Fruit fly (Drosophila melanogaster) whole organism, wandering third instar larva: ENCODE results near the gene CG3335.

ENCODE experiments used
- Abd-B ChIP-seq: fragments of >200 bp; optimal IDR thresholded peaks from 2 replicates; lab custom pipeline; 2017; ENCODE audit warnings: missing biosample characterization, missing genetic modification characterization
- CG32264 ChIP-seq: fragments of 200-800 bp; sonication (Bioruptor generic); optimal IDR thresholded peaks from 2 replicates; lab custom pipeline; 2016; ENCODE audit warnings: missing biosample characterization, missing genetic modification characterization
- CG9705 ChIP-seq: fragments of 200-800 bp; sonication (Bioruptor generic); optimal IDR thresholded peaks from 2 replicates; lab custom pipeline; 2018; ENCODE audit warnings: missing biosample characterization, mild to moderate bottlenecking, missing genetic modification characterization
- Dfd ChIP-seq: fragments of >200 bp; optimal IDR thresholded peaks from 2 replicates; lab custom pipeline; 2017; ENCODE audit warnings: missing biosample characterization, missing genetic modification characterization
- Dif ChIP-seq: fragments of 200-275, 200-300 bp; sonication (Bioruptor generic); optimal IDR thresholded peaks from 2 replicates; lab custom pipeline; 2018; ENCODE audit warnings: missing biosample characterization, missing genetic modification characterization; ENCODE audit not compliant: partially characterized antibody
- GATAd ChIP-seq: sonication (Bioruptor generic); optimal IDR thresholded peaks from 2 replicates; lab custom pipeline; 2016; ENCODE audit warnings: missing biosample characterization, missing genetic modification characterization
- HLH106 ChIP-seq: fragments of 200-800 bp; optimal IDR thresholded peaks from 3 replicates; lab custom pipeline; 2019; ENCODE audit warnings: missing biosample characterization, mild to moderate bottlenecking, missing genetic modification characterization, moderate library complexity
- Hnf4 ChIP-seq: fragments of 200-800 bp; sonication (Bioruptor generic); optimal IDR thresholded peaks from 2 replicates; lab custom pipeline; 2016; ENCODE audit warnings: missing biosample characterization, mild to moderate bottlenecking, missing genetic modification characterization
- Hr78 ChIP-seq: fragments of >200 bp; optimal IDR thresholded peaks from 2 replicates; lab custom pipeline; 2017; ENCODE audit warnings: missing biosample characterization, missing genetic modification characterization
- Hr83 ChIP-seq: fragments of 200-300 bp; sonication (Bioruptor generic); optimal IDR thresholded peaks from 2 replicates; lab custom pipeline; 2016; ENCODE audit warnings: missing biosample characterization, mild to moderate bottlenecking, missing genetic modification characterization, moderate library complexity; ENCODE audit not compliant: poor library complexity, severe bottlenecking
- Jra ChIP-seq: sonication (Bioruptor generic); optimal IDR thresholded peaks from 2 replicates; lab custom pipeline; 2016; ENCODE audit warnings: missing biosample characterization, missing genetic modification characterization
- Mio ChIP-seq: sonication (Bioruptor generic); optimal IDR thresholded peaks from 2 replicates; lab custom pipeline; 2016; ENCODE audit warnings: missing biosample characterization, missing genetic modification characterization
- Myc ChIP-seq: fragments of >200 bp; optimal IDR thresholded peaks from 2 replicates; lab custom pipeline; 2017
- N ChIP-seq: fragments of >200 bp; optimal IDR thresholded peaks from 2 replicates; lab custom pipeline; 2018; ENCODE audit warnings: missing biosample characterization, missing external identifiers, missing genetic modification characterization
- OdsH ChIP-seq: fragments of 200-800 bp; sonication (Bioruptor generic); optimal IDR thresholded peaks from 2 replicates; lab custom pipeline; 2016; ENCODE audit warnings: missing biosample characterization, mild to moderate bottlenecking, missing genetic modification characterization
- Rel ChIP-seq, 2 experiments: fragments of 200-800 bp; sonication (Bioruptor generic) in 1 of 2; optimal IDR thresholded peaks; 2 replicates in 1 of 2; 3 replicates in 1 of 2; lab custom pipeline; 2016 to 2019; ENCODE audit warnings: mild to moderate bottlenecking in 2 of 2, missing biosample characterization in 2 of 2, missing genetic modification characterization in 2 of 2, moderate library complexity in 1 of 2
- Sp1 ChIP-seq: fragments of 200-800 bp; sonication (Bioruptor generic); optimal IDR thresholded peaks from 3 replicates; lab custom pipeline; 2019; ENCODE audit warnings: missing biosample characterization, mild to moderate bottlenecking, missing genetic modification characterization, moderate library complexity
- Vsx2 ChIP-seq: fragments of 200-300, 225-300 bp; sonication (Bioruptor generic); optimal IDR thresholded peaks from 2 replicates; lab custom pipeline; 2018; ENCODE audit warnings: missing biosample characterization, missing genetic modification characterization; ENCODE audit not compliant: partially characterized antibody
- br ChIP-seq: fragments of 200-800 bp; sonication (Bioruptor generic); optimal IDR thresholded peaks from 2 replicates; lab custom pipeline; 2016; ENCODE audit warnings: missing biosample characterization, missing genetic modification characterization
- brk ChIP-seq: fragments of 200-800 bp; sonication (Bioruptor generic); optimal IDR thresholded peaks from 2 replicates; lab custom pipeline; 2016; ENCODE audit warnings: missing biosample characterization, mild to moderate bottlenecking, missing genetic modification characterization
- dl ChIP-seq, 2 experiments: fragments of 175-275, 200-275 bp in 1 of 2; fragments of 200-275 bp in 1 of 2; sonication (Bioruptor generic); optimal IDR thresholded peaks; lab custom pipeline; 2018; ENCODE audit warnings: mild to moderate bottlenecking in 2 of 2, missing biosample characterization in 2 of 2, missing genetic modification characterization in 2 of 2, moderate library complexity in 2 of 2; ENCODE audit not compliant: partially characterized antibody in 2 of 2, insufficient read depth in 1 of 2
- dmrt93B ChIP-seq: fragments of 200-800 bp; sonication (Bioruptor generic); optimal IDR thresholded peaks from 2 replicates; lab custom pipeline; 2018; ENCODE audit warnings: missing biosample characterization, mild to moderate bottlenecking, missing genetic modification characterization
- dsf ChIP-seq: sonication (Bioruptor generic); optimal IDR thresholded peaks from 2 replicates; lab custom pipeline; 2016; ENCODE audit warnings: missing biosample characterization, missing genetic modification characterization, borderline replicate concordance
- ey ChIP-seq: fragments of 200-800 bp; sonication (Bioruptor generic); optimal IDR thresholded peaks from 2 replicates; lab custom pipeline; 2016; ENCODE audit warnings: missing biosample characterization, missing genetic modification characterization
- foxo ChIP-seq, 2 experiments: fragments of 200-800 bp; sonication (Bioruptor generic); optimal IDR thresholded peaks; 2 replicates in 1 of 2; 3 replicates in 1 of 2; lab custom pipeline; 2016 to 2017; ENCODE audit warnings: missing biosample characterization in 2 of 2, missing genetic modification characterization in 2 of 2
- h ChIP-seq: fragments of 200-800 bp; sonication (Bioruptor generic); optimal IDR thresholded peaks from 3 replicates; lab custom pipeline; 2016; ENCODE audit warnings: missing biosample characterization, mild to moderate bottlenecking, missing genetic modification characterization
- jim ChIP-seq: fragments of 175-275, 200-325 bp; sonication (Bioruptor generic); optimal IDR thresholded peaks from 2 replicates; lab custom pipeline; 2016; ENCODE audit warnings: missing biosample characterization, mild to moderate bottlenecking, missing genetic modification characterization
- lola ChIP-seq: fragments of >200 bp; optimal IDR thresholded peaks from 2 replicates; lab custom pipeline; 2017; ENCODE audit warnings: missing biosample characterization, missing genetic modification characterization
- pan ChIP-seq: fragments of >200 bp; optimal IDR thresholded peaks from 2 replicates; lab custom pipeline; 2017
- psq ChIP-seq: fragments of 200-800 bp; sonication (Bioruptor generic); optimal IDR thresholded peaks from 3 replicates; lab custom pipeline; 2017; ENCODE audit warnings: missing biosample characterization, mild to moderate bottlenecking, missing genetic modification characterization, moderate library complexity
- rgr ChIP-seq: fragments of 200-800 bp; sonication (Bioruptor generic); optimal IDR thresholded peaks from 3 replicates; lab custom pipeline; 2016; ENCODE audit warnings: missing biosample characterization, mild to moderate bottlenecking, missing genetic modification characterization
- sage ChIP-seq: fragments of 200-800 bp; sonication (Bioruptor generic); optimal IDR thresholded peaks from 2 replicates; lab custom pipeline; 2016; ENCODE audit warnings: missing biosample characterization, mild to moderate bottlenecking, missing genetic modification characterization
- tai ChIP-seq: sonication (Bioruptor generic); optimal IDR thresholded peaks from 2 replicates; lab custom pipeline; 2016; ENCODE audit warnings: missing biosample characterization, missing genetic modification characterization
- usp ChIP-seq: fragments of >200 bp; optimal IDR thresholded peaks from 2 replicates; lab custom pipeline; 2017; ENCODE audit warnings: missing biosample characterization, missing genetic modification characterization
- woc ChIP-seq: sonication (Bioruptor generic); optimal IDR thresholded peaks from 2 replicates; lab custom pipeline; 2016; ENCODE audit warnings: missing biosample characterization, mild to moderate bottlenecking, missing genetic modification characterization

CG3335 gene

dm6 chr3L:9624014-9624413, at the start of gene CG3335:
Gene CG3335 (plus strand): TSS chr3L:9624237.
- peak; percentile 12 for TF ChIP-seq Myc (lab: Kevin White, UChicago)
- no peak for TF ChIP-seq lola
- TF ChIP-seq CG32264 (GFP tag; lab: Kevin White, UChicago) = no peak
- no peak for TF ChIP-seq rgr (GFP tag; lab: Kevin White, UChicago)
- no peak for TF ChIP-seq Sp1 (GFP tag; lab: Kevin White, UChicago)
- TF ChIP-seq foxo (GFP tag; optimal IDR thresholded peaks at IDR 0.05; lab: Kevin White, UChicago) = no peak
- TF ChIP-seq brk = no peak
- TF ChIP-seq, all 38 proteins: peak for 1

- TF ChIP-seq sage (GFP tag; lab: Kevin White, UChicago) (no peak), jim (GFP tag; lab: Kevin White, UChicago) (no peak), Dif (no peak), lola (no peak), N (no peak), Sp1 (GFP tag; lab: Kevin White, UChicago) (no peak), Abd-B (GFP tag; lab: Kevin White, UChicago) (no peak), HLH106 (tag; lab: Kevin White, UChicago) (no peak), brk (no peak), pan (lab: Kevin White, UChicago) (no peak), rgr (GFP tag; lab: Kevin White, UChicago) (no peak), Mio (no peak), Dfd (GFP tag; lab: Kevin White, UChicago) (no peak), Hr78 (GFP tag; lab: Kevin White, UChicago) (no peak), GATAd (GFP tag; lab: Kevin White, UChicago) (no peak), dl (GFP tag; optimal IDR thresholded peaks at IDR 0.05; lab: Kevin White, UChicago; ENCODE audit: insufficient read depth in 1 of 2, partially characterized antibody in 2 of 2) (no peak), br (GFP tag; lab: Kevin White, UChicago) (no peak), Jra (GFP tag; lab: Kevin White, UChicago) (no peak), ey (GFP tag; lab: Kevin White, UChicago) (no peak)
These were observed 40.6 kb upstream of the CG3335 start for dm6 chr3L:9583388-9583787.

- TF ChIP-seq dsf (GFP tag; lab: Kevin White, UChicago) (no peak), Hnf4 (GFP tag; lab: Kevin White, UChicago) (no peak), CG32264 (GFP tag; lab: Kevin White, UChicago) (no peak), ey (GFP tag; lab: Kevin White, UChicago) (no peak), tai (GFP tag; lab: Kevin White, UChicago) (no peak), h (GFP tag; lab: Kevin White, UChicago) (no peak), pan (lab: Kevin White, UChicago) (no peak), br (GFP tag; lab: Kevin White, UChicago) (no peak), Mio (no peak), Dif (no peak), OdsH (GFP tag; lab: Kevin White, UChicago) (no peak), CG9705 (GFP tag; lab: Kevin White, UChicago) (no peak), usp (GFP tag; lab: Kevin White, UChicago) (no peak), Hr83 (no peak), woc (GFP tag; lab: Kevin White, UChicago) (no peak), Hr78 (GFP tag; lab: Kevin White, UChicago) (no peak), dmrt93B (GFP tag; lab: Kevin White, UChicago) (no peak), dl (GFP tag; optimal IDR thresholded peaks at IDR 0.05; lab: Kevin White, UChicago; ENCODE audit: insufficient read depth in 1 of 2, partially characterized antibody in 2 of 2) (no peak)
These were observed 26.6 kb upstream of the CG3335 start, which contains the start of gene Tmc for dm6 chr3L:9597464-9597863. Gene Tmc (plus strand): TSS chr3L:9597764.

dm6 chr3L:9598688-9599087, 25.3 kb upstream of the CG3335 start, which contains the start of gene CG3222:
Gene CG3222 (plus strand): TSS chr3L:9598988.
- no peak for TF ChIP-seq Sp1 (GFP tag; lab: Kevin White, UChicago)
- TF ChIP-seq, all 38 proteins: peak for 0

dm6 chr3L:9601225-9601624, 22.8 kb upstream of the CG3335 start, which contains the start of the genes CG3088 and CG3306:
Gene CG3088 (minus strand): TSS chr3L:9601325.
Gene CG3306 (plus strand): TSS chr3L:9601523.
- TF ChIP-seq Dfd (GFP tag; lab: Kevin White, UChicago) (no peak), Myc (lab: Kevin White, UChicago) (no peak), h (GFP tag; lab: Kevin White, UChicago) (no peak), tai (GFP tag; lab: Kevin White, UChicago) (no peak), br (GFP tag; lab: Kevin White, UChicago) (no peak), Hr78 (GFP tag; lab: Kevin White, UChicago) (no peak), Vsx2 (no peak), Dif (no peak), jim (GFP tag; lab: Kevin White, UChicago) (no peak), foxo (GFP tag; optimal IDR thresholded peaks at IDR 0.05; lab: Kevin White, UChicago) (no peak), Rel (GFP tag; optimal IDR thresholded peaks at IDR 0.05; lab: Kevin White, UChicago) (no peak), Rel (tag; optimal IDR thresholded peaks at IDR 0.05; lab: Kevin White, UChicago) (no peak), Hr83 (no peak), GATAd (GFP tag; lab: Kevin White, UChicago) (no peak), lola (no peak), sage (GFP tag; lab: Kevin White, UChicago) (no peak), psq (GFP tag; lab: Kevin White, UChicago) (no peak), woc (GFP tag; lab: Kevin White, UChicago) (no peak), dl (GFP tag; optimal IDR thresholded peaks at IDR 0.05; lab: Kevin White, UChicago; ENCODE audit: insufficient read depth in 1 of 2, partially characterized antibody in 2 of 2) (no peak), Jra (GFP tag; lab: Kevin White, UChicago) (no peak)
